Fruit fly (Drosophila melanogaster) whole organism, embryonic: Measurements from ENCODE around the gene CG10560.

ENCODE experiments used
- Bgb ChIP-seq: fragments of 200-800 bp; sonication (Bioruptor generic); IDR thresholded peaks from 2 replicates; pipeline ENCODE4 v1.3.6; 2022; ENCODE audit warnings: missing biosample characterization, missing genetic modification characterization; ENCODE audit not compliant: partially characterized antibody
- CG10431 ChIP-seq: fragments of 200-800 bp; sonication (Bioruptor generic); optimal IDR thresholded peaks from 3 replicates; lab custom pipeline; 2018; ENCODE audit warnings: missing biosample characterization, mild to moderate bottlenecking, missing genetic modification characterization
- CG11696 ChIP-seq: fragments of 200-800 bp; sonication (Bioruptor generic); IDR thresholded peaks from 2 replicates; pipeline ENCODE4 v1.3.6; 2022; ENCODE audit warnings: missing biosample characterization, missing genetic modification characterization
- CG14965 ChIP-seq: fragments of 200-800 bp; sonication (Bioruptor generic); optimal IDR thresholded peaks from 2 replicates; lab custom pipeline; 2016; ENCODE audit warnings: missing biosample characterization, missing genetic modification characterization, borderline replicate concordance
- CG32767 ChIP-seq: fragments of 200-800 bp; sonication (Bioruptor generic); IDR thresholded peaks from 2 replicates; pipeline ENCODE4 v1.3.6; 2022; ENCODE audit warnings: missing biosample characterization, missing genetic modification characterization
- CG3838 ChIP-seq: fragments of 200-800 bp; sonication (Bioruptor generic); optimal IDR thresholded peaks from 3 replicates; lab custom pipeline; 2016; ENCODE audit warnings: missing biosample characterization, missing genetic modification characterization
- CG5180 ChIP-seq: fragments of 200-800 bp; sonication (Bioruptor generic); optimal IDR thresholded peaks from 3 replicates; lab custom pipeline; 2017; ENCODE audit warnings: missing biosample characterization, missing genetic modification characterization, mild to moderate bottlenecking, moderate library complexity, missing genetic modification reagents
- CG6791 ChIP-seq: fragments of 200-800 bp; sonication (Bioruptor generic); IDR thresholded peaks from 3 replicates; pipeline ENCODE4 v1.3.6; 2022; ENCODE audit warnings: missing biosample characterization, missing genetic modification characterization; ENCODE audit not compliant: partially characterized antibody
- CG8478 ChIP-seq: fragments of >200 bp; optimal IDR thresholded peaks from 2 replicates; lab custom pipeline; 2018
- Camta ChIP-seq: fragments of 200-800 bp; sonication (Bioruptor generic); optimal IDR thresholded peaks from 2 replicates; lab custom pipeline; 2016; ENCODE audit warnings: missing biosample characterization, missing genetic modification characterization
- Eip74EF ChIP-seq, 2 experiments: fragments of 200-800 bp in 1 of 2; fragments of >200 bp in 1 of 2; sonication (Bioruptor generic) in 1 of 2; optimal IDR thresholded peaks; 2 replicates each; lab custom pipeline; 2017 to 2019; ENCODE audit warnings: missing biosample characterization in 2 of 2, missing genetic modification characterization in 2 of 2, mild to moderate bottlenecking in 1 of 2, moderate library complexity in 1 of 2
- Hr78 ChIP-seq, 2 experiments: fragments of 200-800 bp in 1 of 2; fragments of >200 bp in 1 of 2; sonication (Bioruptor generic) in 1 of 2; optimal IDR thresholded peaks; 2 replicates each; lab custom pipeline; 2017 to 2019; ENCODE audit warnings: missing biosample characterization in 2 of 2, missing genetic modification characterization in 2 of 2, mild to moderate bottlenecking in 1 of 2, moderate library complexity in 1 of 2
- Meics ChIP-seq: fragments of 200-800 bp; sonication (Bioruptor generic); optimal IDR thresholded peaks from 2 replicates; lab custom pipeline; 2017; ENCODE audit warnings: missing biosample characterization, mild to moderate bottlenecking, missing genetic modification characterization
- Pdp1 ChIP-seq, 2 experiments: fragments of 200-800 bp; sonication (Bioruptor generic); optimal IDR thresholded peaks; 3 replicates each; lab custom pipeline; 2016; ENCODE audit warnings: missing biosample characterization in 2 of 2, missing genetic modification characterization in 2 of 2, mild to moderate bottlenecking in 1 of 2, moderate library complexity in 1 of 2
- Rfx ChIP-seq: fragments of 200-800 bp; sonication (Bioruptor generic); IDR thresholded peaks from 2 replicates; pipeline ENCODE4 v1.3.6; 2022; ENCODE audit warnings: missing biosample characterization, missing genetic modification characterization
- Trl ChIP-seq, 3 experiments: fragments of >200 bp in 2 of 3; fragments of 200-800 bp in 1 of 3; sonication (Bioruptor generic) in 1 of 3; optimal IDR thresholded peaks; 2 replicates in 1 of 3; 3 replicates in 2 of 3; lab custom pipeline; 2016 to 2017; ENCODE audit warnings: missing biosample characterization in 1 of 3, missing genetic modification characterization in 1 of 3
- ab ChIP-seq: fragments of 200-800 bp; sonication (Bioruptor generic); optimal IDR thresholded peaks from 2 replicates; lab custom pipeline; 2016; ENCODE audit warnings: missing biosample characterization, missing genetic modification characterization
- bbx ChIP-seq: fragments of 200-800 bp; sonication (Bioruptor generic); IDR thresholded peaks from 2 replicates; pipeline ENCODE4 v1.3.6; 2022; ENCODE audit warnings: missing biosample characterization, missing genetic modification characterization; ENCODE audit not compliant: partially characterized antibody
- chinmo ChIP-seq: fragments of 200-800 bp; sonication (Bioruptor generic); IDR thresholded peaks from 4 replicates; pipeline ENCODE4 v1.3.6; 2022; ENCODE audit warnings: missing biosample characterization, missing genetic modification characterization; ENCODE audit not compliant: partially characterized antibody
- crol ChIP-seq: fragments of 200-800 bp; sonication (Bioruptor generic); IDR thresholded peaks from 2 replicates; pipeline ENCODE4 v1.3.6; 2022; ENCODE audit warnings: missing biosample characterization, missing genetic modification characterization
- eve ChIP-seq, 2 experiments: fragments of >200 bp; optimal IDR thresholded peaks; 2 replicates each; lab custom pipeline; 2017; ENCODE audit warnings: missing biosample characterization in 2 of 2, missing genetic modification characterization in 2 of 2
- exex ChIP-seq: fragments of 200-800 bp; sonication (Bioruptor generic); optimal IDR thresholded peaks from 4 replicates; lab custom pipeline; 2018; ENCODE audit warnings: missing biosample characterization, mild to moderate bottlenecking, missing genetic modification characterization, moderate library complexity
- grn ChIP-seq: fragments of 200-800 bp; sonication (Bioruptor generic); optimal IDR thresholded peaks from 3 replicates; lab custom pipeline; 2017; ENCODE audit warnings: missing biosample characterization, missing genetic modification characterization
- gsb-n ChIP-seq: fragments of 200-800 bp; sonication (Bioruptor generic); optimal IDR thresholded peaks from 3 replicates; lab custom pipeline; 2018; ENCODE audit warnings: missing biosample characterization, mild to moderate bottlenecking, missing genetic modification characterization
- hb ChIP-seq: fragments of 200-800 bp; sonication (Bioruptor generic); IDR thresholded peaks from 3 replicates; pipeline ENCODE4 v1.3.6; 2022; ENCODE audit warnings: missing biosample characterization, missing genetic modification characterization; ENCODE audit not compliant: partially characterized antibody
- hth ChIP-seq: fragments of >200 bp; optimal IDR thresholded peaks from 2 replicates; lab custom pipeline; 2017; ENCODE audit warnings: inconsistent platforms
- ken ChIP-seq: fragments of 200-800 bp; sonication (Bioruptor generic); IDR thresholded peaks from 3 replicates; pipeline ENCODE4 v1.3.6; 2022; ENCODE audit warnings: missing biosample characterization, missing genetic modification characterization
- lov ChIP-seq, 2 experiments: fragments of 200-800 bp in 1 of 2; fragments of >200 bp in 1 of 2; sonication (Bioruptor generic) in 1 of 2; IDR thresholded peaks in 1 of 2; optimal IDR thresholded peaks in 1 of 2; 2 replicates in 1 of 2; 3 replicates in 1 of 2; pipeline versions ENCODE4 v1.3.6 to Lab custom; 2017 to 2022; ENCODE audit warnings: missing biosample characterization in 1 of 2, missing genetic modification characterization in 1 of 2
- ranshi ChIP-seq: fragments of 200-800 bp; sonication (Bioruptor generic); IDR thresholded peaks from 2 replicates; pipeline ENCODE4 v1.3.6; 2022; ENCODE audit warnings: missing biosample characterization, missing genetic modification characterization
- run ChIP-seq: fragments of 200-800 bp; sonication (Bioruptor generic); optimal IDR thresholded peaks from 3 replicates; lab custom pipeline; 2018; ENCODE audit warnings: missing biosample characterization, mild to moderate bottlenecking, missing genetic modification characterization
- sc ChIP-seq, 3 experiments: fragments of >200 bp in 2 of 3; fragments of 200-800 bp in 1 of 3; sonication (Bioruptor generic) in 1 of 3; optimal IDR thresholded peaks; 2 replicates in 2 of 3; 3 replicates in 1 of 3; lab custom pipeline; 2017; ENCODE audit warnings: mild to moderate bottlenecking in 1 of 3, missing biosample characterization in 1 of 3, missing genetic modification characterization in 1 of 3, missing genetic modification reagents in 1 of 3
- sens ChIP-seq: fragments of 200-800 bp; sonication (Bioruptor generic); peaks from one replicate; lab custom pipeline; 2016; ENCODE audit warnings: missing biosample characterization, missing genetic modification characterization
- slou ChIP-seq: fragments of 200-800 bp; sonication (Bioruptor generic); optimal IDR thresholded peaks from 3 replicates; lab custom pipeline; 2016; ENCODE audit warnings: missing biosample characterization, missing genetic modification characterization
- sug ChIP-seq: fragments of 200-800 bp; optimal IDR thresholded peaks from 2 replicates; lab custom pipeline; 2019; ENCODE audit warnings: missing biosample characterization, mild to moderate bottlenecking, missing genetic modification characterization, moderate library complexity
- z ChIP-seq: fragments of 200-800 bp; sonication (Bioruptor generic); IDR thresholded peaks from 3 replicates; pipeline ENCODE4 v1.3.6; 2022; ENCODE audit warnings: missing biosample characterization, missing genetic modification characterization
- zen ChIP-seq: fragments of 200-800 bp; sonication (Bioruptor generic); optimal IDR thresholded peaks from 3 replicates; lab custom pipeline; 2018; ENCODE audit warnings: missing biosample characterization, mild to moderate bottlenecking, missing genetic modification characterization, moderate library complexity
- zfh2 ChIP-seq: fragments of 200-800 bp; sonication (Bioruptor generic); optimal IDR thresholded peaks from 2 replicates; lab custom pipeline; 2016; ENCODE audit warnings: missing biosample characterization, missing genetic modification characterization

Gene CG10560

DNA sequence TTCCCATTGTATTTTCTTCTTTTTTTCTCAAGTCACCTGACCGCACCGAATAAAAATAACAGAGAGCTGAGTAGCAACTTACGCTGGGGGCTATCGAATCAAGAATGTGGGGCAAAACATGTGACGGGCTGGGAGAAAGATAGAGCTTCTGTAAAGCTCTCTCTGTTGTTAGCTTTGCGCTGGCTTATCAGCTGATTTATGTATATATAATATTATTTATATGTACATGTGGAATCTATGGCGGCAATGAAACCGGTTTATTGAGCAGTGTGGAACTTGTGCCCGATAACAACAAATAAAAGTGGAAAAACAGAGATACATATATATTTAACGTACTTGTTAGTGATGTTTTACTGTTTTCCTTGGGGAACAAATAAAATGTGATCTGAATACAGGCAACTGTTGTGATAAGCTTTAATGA lies 27.0 kb downstream of the CG10560 start, which contains the start of gene CG31098 (continued):
- TF ChIP-seq Trl (optimal IDR thresholded peaks at IDR 0.05; lab: Kevin White, UChicago): peak; percentile 47 to 51
- no peak for TF ChIP-seq Trl (GFP tag; optimal IDR thresholded peaks at IDR 0.05; lab: Kevin White, UChicago)
- peak; percentile 26 for TF ChIP-seq CG10431 (GFP tag; lab: Kevin White, UChicago)
- no peak for TF ChIP-seq Eip74EF (GFP tag; optimal IDR thresholded peaks at IDR 0.05; lab: Kevin White, UChicago)
- no peak for TF ChIP-seq CG11696
- no peak for TF ChIP-seq CG8478 (lab: Kevin White, UChicago)
- TF ChIP-seq CG14965 (GFP tag; lab: Kevin White, UChicago): no peak
- TF ChIP-seq Rfx: peak; percentile 7; the same call in 1 of the 2 replicates
- no peak for TF ChIP-seq gsb-n (tag; lab: Kevin White, UChicago)

DNA sequence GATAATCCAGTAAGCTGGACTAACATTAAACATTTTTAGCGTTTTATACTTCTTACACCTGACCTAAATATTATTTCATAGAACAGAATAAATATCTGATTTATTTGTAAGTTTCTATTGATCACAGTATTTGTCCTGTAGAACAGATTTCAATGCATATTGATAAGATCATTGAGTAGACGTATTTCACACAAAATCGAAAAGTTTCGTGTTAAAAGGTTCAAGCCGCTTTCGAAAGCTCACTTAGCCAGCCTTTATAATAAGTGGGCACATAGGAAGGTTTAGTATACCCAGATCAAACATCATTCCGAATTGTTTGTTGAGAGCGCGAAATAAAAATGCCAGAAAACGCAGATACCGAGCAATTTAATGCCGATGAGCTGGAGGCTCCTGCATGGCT lies 30.3 kb downstream of the CG10560 start, which contains the start of gene CG11893:
Gene CG11893 (plus strand): TSS at position 301 of the 400 bp plus-strand sequence.
- TF ChIP-seq ken (GFP tag; lab: Robert Waterston, UW): no peak
- TF ChIP-seq CG5180: no peak
- no peak for TF ChIP-seq zfh2 (GFP tag; lab: Kevin White, UChicago)
- TF ChIP-seq lov (optimal IDR thresholded peaks at IDR 0.05; lab: Kevin White, UChicago): no peak
- TF ChIP-seq lov (GFP tag; IDR thresholded peaks at IDR 0.05; lab: Robert Waterston, UW): no peak
- no peak for TF ChIP-seq hth (lab: Kevin White, UChicago)
- no peak for TF ChIP-seq sc (optimal IDR thresholded peaks at IDR 0.05; lab: Kevin White, UChicago)
- no peak for TF ChIP-seq sc (GFP tag; optimal IDR thresholded peaks at IDR 0.05; lab: Kevin White, UChicago)
- no peak for TF ChIP-seq eve (GFP tag; optimal IDR thresholded peaks at IDR 0.05; lab: Kevin White, UChicago)
- TF ChIP-seq Camta (GFP tag; lab: Kevin White, UChicago): no peak
- no peak for TF ChIP-seq Hr78 (GFP tag; optimal IDR thresholded peaks at IDR 0.05; lab: Kevin White, UChicago)
- TF ChIP-seq CG32767 (GFP tag; lab: Robert Waterston, UW): no peak
- TF ChIP-seq ranshi: no peak

DNA sequence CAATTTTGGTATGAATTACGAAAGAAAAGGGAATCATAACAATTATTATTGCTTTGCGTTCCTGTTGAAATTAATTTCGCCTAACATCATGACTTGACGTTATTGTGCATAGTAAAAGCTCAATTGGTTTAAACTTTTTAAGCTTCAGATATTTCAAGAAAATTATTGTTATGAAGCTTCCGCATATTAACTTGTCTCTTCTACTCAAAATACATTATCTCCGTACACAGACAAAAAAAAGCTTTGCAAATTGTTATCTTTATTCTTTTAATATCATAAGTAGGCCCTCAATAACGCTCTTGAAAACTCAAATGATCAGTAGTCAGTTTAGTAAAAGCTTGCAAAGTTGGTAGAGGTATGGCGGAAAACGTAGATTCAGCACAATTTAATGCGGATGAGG lies 32.8 kb downstream of the CG10560 start, which contains the start of gene CG13658:
Gene CG13658 (plus strand): TSS at position 347 of the 400 bp plus-strand sequence.
- TF ChIP-seq sug (tag; lab: Kevin White, UChicago) (peak; percentile 29), Trl (optimal IDR thresholded peaks at IDR 0.05; lab: Kevin White, UChicago) (peak in 1 of 2 experiments; percentile 16), Trl (GFP tag; optimal IDR thresholded peaks at IDR 0.05; lab: Kevin White, UChicago) (no peak), chinmo (GFP tag; lab: Robert Waterston, UW) (0 out of 4 replicates have a peak, but pooled peaks have one; percentile 17), sens (GFP tag; lab: Kevin White, UChicago) (peak; percentile 13), slou (GFP tag; lab: Kevin White, UChicago) (no peak), Bgb (GFP tag; lab: Robert Waterston, UW) (no peak), zen (no peak), CG3838 (GFP tag; lab: Kevin White, UChicago) (no peak), z (0 out of 3 replicates have a peak, but pooled peaks have one; percentile 31), exex (tag; lab: Kevin White, UChicago) (peak; percentile 69)

DNA sequence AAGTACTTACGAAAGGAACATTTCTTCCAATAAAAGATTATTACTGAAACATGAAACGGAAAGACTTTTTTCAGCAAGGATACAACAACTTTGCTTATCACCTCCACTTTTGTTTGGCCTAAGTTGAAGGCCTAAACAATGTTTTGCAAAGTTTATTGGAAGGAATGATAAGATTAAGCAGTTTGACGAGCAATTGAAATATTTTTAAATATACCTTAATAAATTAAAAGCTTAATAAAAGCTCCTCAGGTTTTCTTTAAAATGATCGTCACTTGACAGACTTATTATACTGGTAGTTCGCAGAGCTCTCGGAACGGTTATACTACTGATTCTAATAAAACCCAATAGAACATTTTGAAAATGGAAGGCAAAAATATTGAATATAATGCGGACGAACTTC lies 34.7 kb downstream of the CG10560 start, which contains the start of gene CG31104:
Gene CG31104 (plus strand): TSS at position 301 of the 400 bp plus-strand sequence.
- TF ChIP-seq Meics (GFP tag; lab: Kevin White, UChicago) (no peak), exex (tag; lab: Kevin White, UChicago) (peak; percentile 22), crol (GFP tag; lab: Robert Waterston, UW) (no peak)

DNA sequence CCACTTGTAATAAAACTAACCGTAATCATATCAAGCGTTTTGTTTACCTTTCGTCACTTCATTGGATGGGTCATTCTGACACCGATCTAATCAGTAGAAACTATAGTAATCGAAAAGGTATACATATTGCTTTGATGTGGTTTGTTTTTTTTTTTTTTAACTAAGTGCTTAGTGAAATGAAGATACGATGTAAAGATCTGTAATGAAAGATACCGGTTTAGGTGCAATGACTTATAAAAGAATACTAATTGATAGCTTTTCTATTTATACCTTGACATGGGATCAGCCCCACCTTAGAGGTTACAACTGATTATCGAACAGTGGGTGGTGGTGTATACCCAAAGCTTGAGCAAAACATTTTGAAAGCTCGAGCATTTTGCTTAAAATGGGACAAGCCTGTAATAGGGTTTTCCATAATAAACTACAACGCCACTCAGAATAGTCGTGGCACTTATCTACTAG lies 36.7 kb downstream of the CG10560 start, which contains the start of gene CG31300:
Gene CG31300 (plus strand): TSS at position 412 of the 462 bp plus-strand sequence.
- peak; percentile 37 for TF ChIP-seq exex (tag; lab: Kevin White, UChicago)
- peak in 1 of 2 experiments; percentile 57 for TF ChIP-seq Hr78 (GFP tag; optimal IDR thresholded peaks at IDR 0.05; lab: Kevin White, UChicago)
- TF ChIP-seq hb (GFP tag; lab: Robert Waterston, UW): no peak
- peak; percentile 18 for TF ChIP-seq sug (tag; lab: Kevin White, UChicago)
- TF ChIP-seq run (tag; lab: Kevin White, UChicago): peak; percentile 69
- peak in 1 of 2 experiments; percentile 59 for TF ChIP-seq Pdp1 (GFP tag; optimal IDR thresholded peaks at IDR 0.05; lab: Kevin White, UChicago)
- no peak for TF ChIP-seq bbx (GFP tag; lab: Robert Waterston, UW)
- no peak for TF ChIP-seq CG6791 (GFP tag; lab: Robert Waterston, UW)
- peak; percentile 68 for TF ChIP-seq grn (GFP tag; lab: Kevin White, UChicago)
- no peak for TF ChIP-seq ab
- TF ChIP-seq, all 482 proteins: peak for 6
